Fruit fly (Drosophila melanogaster) Kc167 (cell line): ENCODE data around the gene COX8.

Source experiments
- Myc ChIP-seq: fragments of >200 bp; optimal IDR thresholded peaks from 2 replicates; lab custom pipeline; 2017; ENCODE audit warnings: missing external identifiers
- Sin3A ChIP-seq: fragments of >200 bp; optimal IDR thresholded peaks from 2 replicates; lab custom pipeline; 2018; ENCODE audit warnings: missing external identifiers
- h ChIP-seq: fragments of >200 bp; optimal IDR thresholded peaks from 3 replicates; lab custom pipeline; 2018; ENCODE audit warnings: missing external identifiers
- insv ChIP-seq: fragments of >200 bp; optimal IDR thresholded peaks from 3 replicates; lab custom pipeline; 2018; ENCODE audit warnings: missing external identifiers
- psq ChIP-seq: fragments of >200 bp; optimal IDR thresholded peaks from 2 replicates; lab custom pipeline; 2017; ENCODE audit warnings: missing external identifiers
- ttk ChIP-seq: sonication (Bioruptor generic); optimal IDR thresholded peaks from 2 replicates; lab custom pipeline; 2017; ENCODE audit warnings: missing external identifiers

The COX8 gene

DNA sequence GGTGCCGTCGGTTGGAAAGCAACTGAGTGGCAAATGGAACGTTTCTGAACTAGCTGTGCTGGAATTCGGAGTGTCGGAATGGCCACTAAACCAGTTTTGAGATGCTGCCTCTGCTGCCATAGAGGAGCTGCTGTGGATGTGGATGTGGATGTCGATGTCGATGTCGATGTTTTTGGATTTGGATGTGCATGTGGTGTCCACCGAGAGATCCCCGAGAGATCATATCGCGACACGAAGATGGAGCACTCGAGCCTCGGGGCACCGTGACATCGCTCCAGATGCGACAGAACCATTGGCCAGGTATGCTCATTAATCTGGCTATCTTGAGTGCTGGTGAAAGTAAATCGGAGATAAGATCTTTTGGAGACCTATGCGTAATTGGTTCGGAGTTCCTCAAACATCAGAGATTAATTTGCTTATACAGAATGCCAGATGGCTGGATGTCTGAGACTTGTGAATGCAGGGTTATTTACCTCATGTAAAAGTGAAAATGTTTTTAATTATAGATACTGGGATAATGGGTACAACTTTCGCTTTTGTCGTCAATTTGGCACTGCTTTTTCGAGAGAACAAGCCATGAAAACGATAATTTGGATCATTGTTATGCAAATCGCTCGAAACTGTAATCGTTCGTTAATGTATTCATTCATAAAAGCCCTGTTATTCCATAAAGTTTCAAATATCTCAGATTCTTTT is 19.1 kb upstream of the COX8 start, which contains the start of gene CG7173:
TSS of gene CG7173 (minus strand) at position 51 of the 696 bp plus-strand sequence.
- no peak for TF ChIP-seq ttk (lab: Kevin White, UChicago)
- no peak for TF ChIP-seq Sin3A (lab: Kevin White, UChicago)
- no peak for TF ChIP-seq h

DNA sequence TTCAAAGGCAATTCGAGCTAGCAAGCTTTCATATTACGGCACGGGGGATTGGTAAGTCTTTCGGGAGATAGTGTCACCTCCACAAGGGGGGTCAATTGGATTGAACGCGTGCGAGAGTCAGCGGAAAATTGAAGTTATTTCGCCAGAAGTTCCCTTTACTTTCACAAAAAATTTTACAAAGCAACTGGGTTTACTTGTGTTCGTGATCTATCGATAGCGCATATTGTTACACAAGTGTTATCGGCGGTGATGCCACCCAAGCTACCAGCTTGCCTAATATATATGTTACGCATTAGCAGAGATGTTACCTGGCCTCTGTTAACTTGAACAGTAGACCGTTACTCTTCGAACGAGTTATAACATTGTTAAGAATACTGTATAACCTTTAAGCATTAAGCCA is 15.5 kb upstream of the COX8 start, which contains the start of gene Wnk:
TSS of gene Wnk (minus strand) at position 177 of the 400 bp plus-strand sequence.
- TF ChIP-seq Sin3A (lab: Kevin White, UChicago) (no peak), Myc (no peak), psq (lab: Kevin White, UChicago) (no peak), h (no peak), insv (no peak), ttk (lab: Kevin White, UChicago) (no peak)

DNA sequence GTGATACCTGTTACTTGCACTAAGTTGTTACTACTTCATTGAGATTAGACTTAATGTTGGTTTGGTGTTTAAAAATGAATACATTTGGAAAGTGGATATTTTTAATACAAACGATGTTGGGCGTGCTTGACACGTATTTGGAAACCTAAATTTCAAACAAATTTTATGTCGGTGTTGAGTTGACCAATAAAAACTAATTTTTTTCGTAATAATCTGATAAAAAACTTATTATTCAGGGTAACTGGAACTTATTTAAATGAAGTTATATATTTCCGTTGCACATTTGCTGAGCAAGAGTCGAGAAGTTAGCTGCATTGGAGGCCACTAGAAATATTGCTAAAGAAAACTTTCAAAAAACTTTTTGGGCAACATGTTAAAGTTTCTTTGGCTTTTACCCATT is 2.8 kb upstream of the COX8 start, which contains the start of gene CG33290:
TSS of gene CG33290 (plus strand) at position 301 of the 400 bp plus-strand sequence.
- no peak for TF ChIP-seq ttk (lab: Kevin White, UChicago)

dm6 chr3L:21538893-21539244 is 378 bp downstream of the COX8 start:
- TF ChIP-seq ttk (lab: Kevin White, UChicago) (no peak), Sin3A (lab: Kevin White, UChicago) (no peak), insv (no peak), h (no peak), psq (lab: Kevin White, UChicago) (no peak), Myc (no peak)

DNA sequence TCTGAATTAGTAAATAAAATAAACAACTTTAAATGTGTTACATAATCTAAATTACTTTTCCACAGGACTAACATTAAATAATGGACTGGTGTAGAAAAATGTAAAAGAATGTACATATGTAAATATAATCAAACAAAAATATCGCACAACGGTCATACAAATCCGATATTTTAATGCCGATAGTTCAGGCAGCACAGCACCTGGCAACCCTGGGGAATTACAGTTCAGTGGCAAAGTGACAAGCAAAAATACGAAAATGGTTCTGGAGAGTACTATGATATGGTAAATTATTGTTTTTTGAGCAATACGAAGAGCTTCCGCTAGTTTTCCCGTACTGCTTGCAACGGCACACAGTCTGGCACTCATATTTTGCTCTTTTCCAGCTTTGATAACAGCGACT is 2.4 kb downstream of the COX8 start, which contains the start of gene Rpn10:
TSS of gene Rpn10 (plus strand) at position 144 of the 400 bp plus-strand sequence.
- TF ChIP-seq insv (no peak), psq (lab: Kevin White, UChicago) (no peak), Sin3A (lab: Kevin White, UChicago) (no peak), ttk (lab: Kevin White, UChicago) (no peak), Myc (no peak)

DNA sequence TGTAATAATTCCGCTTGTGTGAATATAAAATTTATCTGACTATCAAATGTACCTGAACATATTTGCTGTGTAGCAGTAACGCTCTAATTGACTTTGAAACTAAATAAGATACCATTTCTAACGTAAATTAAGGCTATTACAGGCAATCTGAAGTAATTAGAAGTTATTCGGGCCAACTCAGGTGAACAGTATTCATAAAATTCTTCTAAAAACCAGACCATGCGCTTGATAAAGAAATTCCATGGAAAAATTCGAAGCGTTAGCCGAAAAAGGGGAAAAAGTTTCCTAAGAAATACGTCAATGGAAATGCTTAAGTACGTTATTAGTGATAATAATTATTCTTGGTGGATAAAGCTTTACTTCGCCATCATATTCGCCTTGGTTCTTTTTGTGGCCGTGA is 4.9 kb downstream of the COX8 start, which contains the start of gene ppk5:
TSS of gene ppk5 (plus strand) at position 301 of the 400 bp plus-strand sequence.
- TF ChIP-seq psq (lab: Kevin White, UChicago) = no peak
- TF ChIP-seq Sin3A (lab: Kevin White, UChicago) = no peak
- TF ChIP-seq ttk (lab: Kevin White, UChicago) = no peak
- no peak for TF ChIP-seq Myc
- TF ChIP-seq insv = no peak
- TF ChIP-seq h = no peak

DNA sequence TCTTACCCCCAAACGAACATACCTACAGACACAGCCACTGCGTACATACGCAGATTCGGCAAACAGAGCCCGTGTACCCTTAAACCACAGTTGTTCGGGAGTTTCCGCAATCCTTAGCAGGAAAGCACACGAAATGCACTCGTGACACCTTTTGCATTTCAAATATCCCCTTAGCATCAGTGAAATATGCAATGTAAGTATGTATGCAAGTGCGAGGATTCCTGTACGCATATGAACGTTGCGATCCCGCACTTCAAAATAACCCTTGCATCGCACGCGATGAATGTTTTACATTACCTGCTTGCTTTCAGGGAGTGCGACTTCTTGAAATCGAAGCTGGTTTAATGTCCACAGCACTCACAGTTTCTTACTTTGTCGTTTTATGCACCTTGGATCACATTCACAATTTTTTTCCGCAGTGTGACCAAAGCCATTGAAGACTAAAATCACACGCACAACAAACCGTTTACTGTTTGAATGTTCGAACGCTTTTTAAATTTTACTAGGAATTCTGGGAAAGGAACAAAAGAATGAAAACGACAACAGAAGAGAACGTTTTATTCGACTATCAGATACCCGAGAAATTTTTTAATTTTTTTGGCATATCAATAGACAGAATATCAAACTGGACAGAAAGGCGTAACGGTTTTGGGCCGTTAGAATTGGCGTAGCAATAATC is 5.8 kb downstream of the COX8 start, which contains the start of gene Mkrn1:
TSS of gene Mkrn1 (minus strand) at position 444 of the 679 bp plus-strand sequence.
- TF ChIP-seq Myc (no peak), Sin3A (lab: Kevin White, UChicago) (no peak), h (no peak), insv (no peak), ttk (lab: Kevin White, UChicago) (no peak), psq (lab: Kevin White, UChicago) (no peak)

DNA sequence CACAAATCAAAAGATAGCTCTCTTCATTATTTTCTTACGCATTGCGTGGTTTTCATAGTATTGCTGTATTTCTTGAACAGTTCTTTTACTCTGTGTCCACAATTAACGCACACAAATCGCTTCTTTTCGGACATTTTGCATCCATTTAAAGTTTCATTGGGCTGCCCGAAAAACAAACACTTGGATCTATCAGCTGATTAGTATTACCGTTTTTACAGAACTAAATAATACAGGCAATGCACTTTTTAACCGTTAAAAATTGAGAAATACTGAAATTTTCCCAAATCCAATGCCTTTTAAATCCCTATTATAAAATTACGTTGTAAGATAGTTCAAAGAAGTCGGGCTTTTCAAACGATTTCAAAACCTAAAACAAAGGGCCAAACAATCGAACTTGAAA is 10.1 kb downstream of the COX8 start, which contains the start of gene Arv1:
TSS of gene Arv1 (minus strand) at position 226 of the 400 bp plus-strand sequence.
- no peak for TF ChIP-seq insv
- TF ChIP-seq h = no peak
- no peak for TF ChIP-seq Myc
- TF ChIP-seq psq (lab: Kevin White, UChicago) = no peak
- no peak for TF ChIP-seq Sin3A (lab: Kevin White, UChicago)
- no peak for TF ChIP-seq ttk (lab: Kevin White, UChicago)

- no peak for TF ChIP-seq insv
- TF ChIP-seq ttk (lab: Kevin White, UChicago) = no peak
- TF ChIP-seq Myc = no peak
- no peak for TF ChIP-seq h
- TF ChIP-seq psq (lab: Kevin White, UChicago) = no peak
- TF ChIP-seq Sin3A (lab: Kevin White, UChicago) = no peak
These were observed 15.0 kb downstream of the COX8 start for dm6 chr3L:21524071-21524889.

- TF ChIP-seq Sin3A (lab: Kevin White, UChicago) (no peak), Myc (no peak), psq (lab: Kevin White, UChicago) (no peak), insv (no peak), ttk (lab: Kevin White, UChicago) (no peak), h (no peak)
These were observed 16.0 kb downstream of the COX8 start, which contains the start of gene CG7611 for dm6 chr3L:21523059-21523836. Gene CG7611 (plus strand): TSS chr3L:21523186.

- TF ChIP-seq insv (no peak), psq (lab: Kevin White, UChicago) (no peak), Myc (no peak), h (no peak), ttk (lab: Kevin White, UChicago) (no peak), Sin3A (lab: Kevin White, UChicago) (no peak)
These were observed 20.9 kb downstream of the COX8 start for dm6 chr3L:21518345-21518744.
